Fruit fly (Drosophila melanogaster) whole organism, pupa: ENCODE data around the gene chinmo.
A peak's percentile ranks its signal among the peaks of the same experiment; 100 is the strongest.

ENCODE experiments used
- CG10348 ChIP-seq: fragments of 200-800 bp; sonication (Bioruptor generic); IDR thresholded peaks from 2 replicates; pipeline ENCODE4 v1.3.6; 2022; ENCODE audit warnings: missing biosample characterization, missing genetic modification characterization
- CG12605 ChIP-seq: fragments of 200-800 bp; sonication (Bioruptor generic); IDR thresholded peaks from 2 replicates; pipeline ENCODE4 v1.3.6; 2022; ENCODE audit warnings: missing biosample characterization, missing genetic modification characterization
- CG13204 ChIP-seq: fragments of 200-800 bp; sonication (Bioruptor generic); optimal IDR thresholded peaks from 2 replicates; lab custom pipeline; 2018; ENCODE audit warnings: missing biosample characterization, mild to moderate bottlenecking, missing genetic modification characterization, moderate library complexity
- CG14655 ChIP-seq: fragments of 200-800 bp; sonication (Bioruptor generic); optimal IDR thresholded peaks from 3 replicates; lab custom pipeline; 2017; ENCODE audit warnings: mild to moderate bottlenecking, missing biosample characterization, missing genetic modification reagents, missing genetic modification characterization
- CG15710 ChIP-seq: fragments of 200-800 bp; sonication (Bioruptor generic); optimal IDR thresholded peaks from 2 replicates; lab custom pipeline; 2018; ENCODE audit warnings: missing biosample characterization, mild to moderate bottlenecking, missing genetic modification characterization, moderate library complexity
- CG17806 ChIP-seq: fragments of 200-800 bp; sonication (Bioruptor generic); optimal IDR thresholded peaks from 2 replicates; lab custom pipeline; 2018; ENCODE audit warnings: missing biosample characterization, mild to moderate bottlenecking, missing genetic modification characterization, moderate library complexity
- CG32121 ChIP-seq: fragments of 200-800 bp; sonication (Bioruptor generic); IDR thresholded peaks from 2 replicates; pipeline ENCODE4 v1.3.6; 2022; ENCODE audit warnings: missing biosample characterization, missing genetic modification characterization
- CG34367 ChIP-seq: fragments of 200-800 bp; sonication (Bioruptor generic); optimal IDR thresholded peaks from 2 replicates; lab custom pipeline; 2018; ENCODE audit warnings: missing biosample characterization, mild to moderate bottlenecking, missing genetic modification characterization
- CG4496 ChIP-seq: fragments of 200-800 bp; sonication (Bioruptor generic); IDR thresholded peaks from 3 replicates; pipeline ENCODE4 v1.3.6; 2022; ENCODE audit warnings: missing biosample characterization, missing genetic modification characterization
- CG8159 ChIP-seq: fragments of 200-800 bp; sonication (Bioruptor generic); optimal IDR thresholded peaks from 3 replicates; lab custom pipeline; 2018; ENCODE audit warnings: missing biosample characterization, mild to moderate bottlenecking, missing genetic modification characterization, moderate library complexity
- CG8301 ChIP-seq: fragments of 200-800 bp; sonication (Bioruptor generic); optimal IDR thresholded peaks from 2 replicates; lab custom pipeline; 2018; ENCODE audit warnings: missing biosample characterization, mild to moderate bottlenecking, missing genetic modification characterization
- CG9948 ChIP-seq: fragments of 200-800 bp; sonication (Bioruptor generic); optimal IDR thresholded peaks from 2 replicates; lab custom pipeline; 2018; ENCODE audit warnings: missing biosample characterization, mild to moderate bottlenecking, missing genetic modification characterization, moderate library complexity
- D1 ChIP-seq: fragments of 200-800 bp; sonication (Bioruptor generic); optimal IDR thresholded peaks from 2 replicates; lab custom pipeline; 2018; ENCODE audit warnings: missing biosample characterization, mild to moderate bottlenecking, missing genetic modification characterization, moderate library complexity
- EcR ChIP-seq: fragments of 200-800 bp; sonication (Bioruptor generic); optimal IDR thresholded peaks from 3 replicates; lab custom pipeline; 2019; ENCODE audit warnings: missing biosample characterization, missing genetic modification characterization, mild to moderate bottlenecking, moderate library complexity, missing genetic modification reagents
- Ets98B ChIP-seq: fragments of 200-800 bp; sonication (Bioruptor generic); IDR thresholded peaks from 2 replicates; pipeline ENCODE4 v1.3.6; 2022; ENCODE audit warnings: missing biosample characterization, missing genetic modification characterization
- Pif1A ChIP-seq: fragments of 200-800 bp; sonication (Bioruptor generic); optimal IDR thresholded peaks from 3 replicates; lab custom pipeline; 2016; ENCODE audit warnings: missing biosample characterization, missing genetic modification characterization
- Pif1B ChIP-seq: fragments of 200-800 bp; sonication (Bioruptor generic); optimal IDR thresholded peaks from 3 replicates; lab custom pipeline; 2016; ENCODE audit warnings: missing biosample characterization, missing genetic modification characterization
- Snoo ChIP-seq: fragments of 200-800 bp; sonication (Bioruptor generic); optimal IDR thresholded peaks from 3 replicates; lab custom pipeline; 2017; ENCODE audit warnings: missing biosample characterization, mild to moderate bottlenecking, missing genetic modification characterization, inconsistent platforms
- fd96Ca ChIP-seq: fragments of 200-800 bp; sonication (Bioruptor generic); IDR thresholded peaks from 3 replicates; pipeline ENCODE4 v1.3.6; 2022; ENCODE audit warnings: missing biosample characterization, missing genetic modification characterization
- gl ChIP-seq: fragments of 200-800 bp; sonication (Bioruptor generic); optimal IDR thresholded peaks from 2 replicates; lab custom pipeline; 2018; ENCODE audit warnings: missing biosample characterization, mild to moderate bottlenecking, missing genetic modification characterization
- rn ChIP-seq: fragments of 200-800 bp; sonication (Bioruptor generic); IDR thresholded peaks from 2 replicates; pipeline ENCODE4 v1.3.6; 2022; ENCODE audit warnings: missing biosample characterization, missing genetic modification characterization

The chinmo gene

DNA sequence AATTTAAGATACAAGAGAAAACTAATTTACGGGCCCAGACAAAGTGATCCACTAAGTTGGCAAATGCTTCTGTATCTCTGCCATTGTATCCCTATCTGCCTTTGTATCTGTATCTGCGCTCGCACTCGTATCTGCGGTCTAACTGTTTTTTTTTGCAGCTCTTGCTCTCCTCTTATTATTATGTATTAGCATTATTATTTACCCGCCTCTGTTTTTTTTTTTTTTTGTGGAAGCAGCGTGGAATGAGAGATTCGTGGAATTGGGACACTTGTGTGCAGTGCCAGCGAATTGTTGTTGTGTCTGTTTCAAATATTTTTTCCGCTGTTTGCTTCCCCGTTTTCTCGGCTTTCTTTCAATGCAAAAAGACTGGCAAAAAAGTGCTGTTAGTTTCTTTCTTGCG is 15.7 kb downstream of the chinmo start:
- TF ChIP-seq Snoo (tag; lab: Kevin White, UChicago) (no peak), CG17806 (no peak), CG8301 (tag; lab: Kevin White, UChicago) (no peak), CG15710 (tag; lab: Kevin White, UChicago) (no peak), CG34367 (no peak), EcR (GFP tag; lab: Kevin White, UChicago) (no peak), CG14655 (no peak), CG13204 (GFP tag; lab: Kevin White, UChicago) (no peak), Ets98B (GFP tag; lab: Robert Waterston, UW) (no peak), CG4496 (GFP tag; lab: Robert Waterston, UW) (no peak), gl (tag; lab: Kevin White, UChicago) (no peak), CG12605 (GFP tag; lab: Robert Waterston, UW) (no peak), fd96Ca (GFP tag; lab: Robert Waterston, UW) (no peak), Pif1A (GFP tag; lab: Kevin White, UChicago) (no peak), CG9948 (no peak)

DNA sequence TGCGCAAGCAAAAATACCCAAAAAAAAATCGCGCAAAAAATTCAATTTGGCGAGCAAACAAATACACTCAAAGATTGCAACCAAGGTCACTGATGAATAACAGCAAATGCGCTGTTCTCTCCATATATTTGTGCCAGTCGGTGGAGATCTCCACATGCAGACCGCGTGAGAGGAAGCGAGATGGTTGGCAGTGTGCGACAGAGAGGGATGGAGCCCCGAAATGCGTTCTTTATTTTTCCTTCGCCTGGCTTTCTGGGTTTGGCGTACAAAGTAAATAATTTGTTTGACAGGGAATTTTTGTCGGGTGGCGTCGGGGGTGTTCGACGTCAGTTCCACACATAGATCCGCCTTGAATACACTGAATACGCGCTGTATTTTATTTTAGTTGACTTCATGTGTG is 16.4 kb downstream of the chinmo start:
- TF ChIP-seq CG4496 (GFP tag; lab: Robert Waterston, UW) (no peak), D1 (tag; lab: Kevin White, UChicago) (no peak), CG32121 (no peak), CG14655 (no peak), CG15710 (tag; lab: Kevin White, UChicago) (no peak), Pif1A (GFP tag; lab: Kevin White, UChicago) (no peak), CG9948 (no peak), gl (tag; lab: Kevin White, UChicago) (no peak), CG8159 (tag; lab: Kevin White, UChicago) (no peak), CG13204 (GFP tag; lab: Kevin White, UChicago) (no peak), Pif1B (GFP tag; lab: Kevin White, UChicago) (no peak), CG12605 (GFP tag; lab: Robert Waterston, UW) (no peak), CG8301 (tag; lab: Kevin White, UChicago) (no peak), Ets98B (GFP tag; lab: Robert Waterston, UW) (no peak), CG34367 (no peak)

DNA sequence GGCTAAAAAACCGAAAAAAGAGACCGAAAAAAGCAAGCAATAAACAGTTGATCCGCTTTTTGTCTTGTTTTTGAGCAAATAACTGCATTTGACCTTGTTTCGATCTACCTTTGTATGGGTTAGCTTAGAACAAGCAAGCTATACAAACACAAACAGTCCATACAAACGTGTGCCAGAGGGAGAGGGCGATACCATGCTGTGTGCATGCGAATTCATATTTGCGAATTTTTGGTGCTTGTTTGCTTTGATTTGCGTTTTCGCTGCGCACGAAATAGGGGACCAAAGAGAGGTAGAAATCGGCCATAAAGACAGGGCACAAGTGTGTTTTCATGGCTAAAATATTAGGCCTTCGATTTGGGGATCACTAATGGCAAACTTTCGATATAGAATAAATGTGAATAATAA is 17.6 kb downstream of the chinmo start:
- TF ChIP-seq Snoo (tag; lab: Kevin White, UChicago) (peak; percentile 20), CG34367 (no peak)
- TF ChIP-seq, all 21 proteins: peak for 1

DNA sequence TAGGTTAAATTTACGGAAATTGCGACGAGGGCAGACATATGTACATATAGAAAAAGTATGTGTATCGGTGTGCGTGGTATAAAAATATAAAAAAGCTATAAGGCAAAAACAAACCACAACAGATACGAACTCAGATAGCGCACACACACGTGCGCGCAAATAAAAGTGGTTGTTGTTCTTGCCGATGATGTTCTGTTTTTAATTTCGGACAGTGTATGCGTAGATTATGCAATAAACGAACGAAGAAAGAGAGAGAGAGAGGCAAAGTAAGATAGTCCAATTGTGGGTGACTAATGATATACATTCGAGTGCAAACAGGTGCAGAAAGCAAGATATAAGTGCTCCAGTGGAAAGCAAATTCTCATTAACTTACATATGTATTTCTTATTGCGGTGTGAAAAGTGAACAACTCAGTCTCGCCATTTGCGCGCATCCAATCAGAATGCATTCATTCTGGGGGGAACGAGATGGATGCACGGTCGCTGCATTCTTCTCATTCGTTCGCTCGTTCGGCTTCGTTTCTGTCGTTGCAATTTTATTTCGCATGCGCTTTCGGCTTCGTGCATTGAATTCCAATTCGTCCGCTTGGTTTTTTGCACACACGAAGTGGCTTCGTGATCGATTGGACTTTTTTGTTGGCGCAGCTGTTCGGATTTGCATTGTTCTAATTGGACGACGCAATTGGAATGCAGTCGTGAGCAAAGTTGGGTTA is 18.4 kb downstream of the chinmo start:
- TF ChIP-seq CG8159 (tag; lab: Kevin White, UChicago) (peak; percentile 14), CG17806 (no peak), CG14655 (peak; percentile 13), CG13204 (GFP tag; lab: Kevin White, UChicago) (no peak), CG10348 (GFP tag; lab: Robert Waterston, UW) (no peak), Pif1A (GFP tag; lab: Kevin White, UChicago) (no peak), Pif1B (GFP tag; lab: Kevin White, UChicago) (no peak), CG34367 (peak; percentile 14), CG4496 (GFP tag; lab: Robert Waterston, UW) (peak; percentile 34; the same call in 1 of the 3 replicates), CG9948 (no peak), Snoo (tag; lab: Kevin White, UChicago) (no peak), D1 (tag; lab: Kevin White, UChicago) (no peak), CG8301 (tag; lab: Kevin White, UChicago) (no peak), Ets98B (GFP tag; lab: Robert Waterston, UW) (no peak), EcR (GFP tag; lab: Kevin White, UChicago) (no peak), gl (tag; lab: Kevin White, UChicago) (peak; percentile 46), rn (GFP tag; lab: Robert Waterston, UW) (no peak), CG32121 (peak; percentile 65; the same call in 1 of the 2 replicates), fd96Ca (GFP tag; lab: Robert Waterston, UW) (peak; percentile 47; the same call in 2 of the 3 replicates), CG12605 (GFP tag; lab: Robert Waterston, UW) (no peak; the same call in 1 of the 2 replicates), CG15710 (tag; lab: Kevin White, UChicago) (peak; percentile 36)

DNA sequence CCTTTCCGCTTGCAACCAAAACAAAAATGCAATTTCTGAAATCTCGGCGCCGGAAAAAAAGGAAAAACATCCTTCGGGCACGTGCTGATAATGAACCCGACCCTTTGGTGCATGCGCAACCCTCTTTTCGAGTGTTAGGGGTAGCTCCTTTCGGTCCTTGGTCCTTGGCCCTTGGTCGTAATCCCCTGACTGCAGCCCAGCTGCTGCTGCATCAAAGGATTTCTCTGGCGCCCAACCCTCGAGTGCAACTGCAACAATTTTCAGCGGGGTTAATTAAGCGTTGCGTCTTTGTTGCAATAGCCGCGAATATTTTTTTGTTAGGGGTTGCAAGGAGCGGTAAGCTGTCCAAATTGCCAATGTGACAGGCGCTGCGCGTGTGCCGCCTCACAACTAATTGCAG is 19.4 kb downstream of the chinmo start:
- TF ChIP-seq CG4496 (GFP tag; lab: Robert Waterston, UW) (no peak), CG13204 (GFP tag; lab: Kevin White, UChicago) (no peak), gl (tag; lab: Kevin White, UChicago) (no peak), rn (GFP tag; lab: Robert Waterston, UW) (no peak), CG15710 (tag; lab: Kevin White, UChicago) (no peak), D1 (tag; lab: Kevin White, UChicago) (no peak)
- TF ChIP-seq, all 21 proteins: peak for 0

DNA sequence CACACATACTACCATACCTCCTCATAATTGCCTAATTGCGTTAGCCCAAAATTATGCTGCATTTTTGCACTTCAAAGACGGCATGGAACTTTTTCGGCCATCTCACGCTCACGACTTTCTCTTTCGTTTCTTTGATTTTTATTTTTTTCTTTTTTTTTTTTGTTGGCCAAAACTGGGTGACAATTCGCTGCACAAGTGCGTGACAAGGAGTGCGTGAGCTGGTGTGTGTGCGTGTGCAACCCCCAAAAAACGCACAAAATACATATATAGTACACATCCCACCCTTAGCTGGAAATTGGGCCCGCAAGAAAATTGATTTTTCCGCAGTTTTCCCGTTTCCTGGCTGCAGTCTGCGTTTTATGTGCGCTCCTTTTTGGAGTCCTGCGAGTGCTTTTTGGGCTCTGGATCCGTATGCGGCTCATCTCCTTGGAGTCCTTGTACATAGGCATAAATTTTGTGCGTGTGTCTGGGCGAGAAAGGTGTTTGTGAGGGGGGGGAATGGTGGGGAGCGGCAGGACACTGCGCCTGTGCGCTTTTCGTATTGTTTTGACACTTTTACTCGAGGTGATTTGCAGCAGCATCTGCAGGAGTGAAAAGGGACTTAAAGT is 21.2 kb downstream of the chinmo start:
- TF ChIP-seq gl (tag; lab: Kevin White, UChicago), result no peak
- no peak for TF ChIP-seq rn (GFP tag; lab: Robert Waterston, UW)
- no peak for TF ChIP-seq Pif1B (GFP tag; lab: Kevin White, UChicago)
- TF ChIP-seq CG34367, result no peak
- TF ChIP-seq CG9948, result no peak
- TF ChIP-seq CG17806, result no peak
- no peak for TF ChIP-seq D1 (tag; lab: Kevin White, UChicago)
- TF ChIP-seq CG4496 (GFP tag; lab: Robert Waterston, UW), result no peak
- TF ChIP-seq fd96Ca (GFP tag; lab: Robert Waterston, UW), result no peak
- TF ChIP-seq CG12605 (GFP tag; lab: Robert Waterston, UW), result no peak
- TF ChIP-seq CG10348 (GFP tag; lab: Robert Waterston, UW), result no peak
- TF ChIP-seq CG8301 (tag; lab: Kevin White, UChicago), result no peak
